Worm (Caenorhabditis elegans) whole organism, L3 larva: Measurements from ENCODE around the gene nhr-168.

ENCODE experiments used
- R02D3.7 ChIP-seq: fragments of 150-350 bp; optimal IDR thresholded peaks from 2 replicates; lab custom pipeline; 2014; ENCODE audit warnings: missing biosample characterization, missing genetic modification characterization
- ZK546.5 ChIP-seq: sonication (generic microtip); optimal IDR thresholded peaks from 2 replicates; lab custom pipeline; 2017; ENCODE audit warnings: missing biosample characterization, missing genetic modification characterization
- aly-2 ChIP-seq: fragments of 150-350 bp; optimal IDR thresholded peaks from 2 replicates; lab custom pipeline; 2014; ENCODE audit warnings: missing biosample characterization, missing genetic modification characterization
- ama-1 ChIP-seq: fragments of 150-350 bp; optimal IDR thresholded peaks from 2 replicates; lab custom pipeline; 2018
- ceh-28 ChIP-seq: fragments of 150-350 bp; optimal IDR thresholded peaks from 2 replicates; lab custom pipeline; 2014; ENCODE audit warnings: missing biosample characterization, missing genetic modification reagents, missing genetic modification characterization
- daf-12 ChIP-seq: fragments of 150-350 bp; optimal IDR thresholded peaks from 2 replicates; lab custom pipeline; 2014; ENCODE audit warnings: missing biosample characterization, missing genetic modification reagents, missing genetic modification characterization
- egl-27 ChIP-seq: sonication (generic microtip); optimal IDR thresholded peaks from 4 replicates; lab custom pipeline; 2017; ENCODE audit warnings: missing biosample characterization, missing genetic modification reagents, missing genetic modification characterization
- egl-5 ChIP-seq: fragments of 150-350 bp; optimal IDR thresholded peaks from 2 replicates; lab custom pipeline; 2017; ENCODE audit warnings: missing biosample characterization, missing genetic modification reagents, missing genetic modification characterization, inconsistent platforms
- elt-1 ChIP-seq: fragments of 150-350 bp; optimal IDR thresholded peaks from 2 replicates; lab custom pipeline; 2014; ENCODE audit warnings: missing biosample characterization, missing genetic modification characterization
- elt-2 ChIP-seq: sonication (generic microtip); optimal IDR thresholded peaks from 2 replicates; lab custom pipeline; 2016; ENCODE audit warnings: missing genetic modification reagents, mild to moderate bottlenecking, missing genetic modification characterization, missing compliant biosample characterization
- elt-3 ChIP-seq, 3 experiments: fragments of 150-350 bp in 1 of 3; sonication (generic microtip) in 2 of 3; optimal IDR thresholded peaks; 2 replicates in 2 of 3; 4 replicates in 1 of 3; lab custom pipeline; 2014 to 2017; ENCODE audit warnings: missing biosample characterization in 3 of 3, missing genetic modification characterization in 3 of 3
- eor-1 ChIP-seq, 2 experiments: fragments of 150-350 bp; optimal IDR thresholded peaks; 2 replicates each; lab custom pipeline; 2014 to 2018; ENCODE audit warnings: missing biosample characterization in 2 of 2, missing genetic modification characterization in 2 of 2
- fkh-10 ChIP-seq: sonication (generic microtip); optimal IDR thresholded peaks from 2 replicates; lab custom pipeline; 2017; ENCODE audit warnings: missing biosample characterization, missing genetic modification reagents, missing genetic modification characterization
- fos-1 ChIP-seq: fragments of 150-350 bp; optimal IDR thresholded peaks from 2 replicates; lab custom pipeline; 2014; ENCODE audit warnings: missing biosample characterization, missing genetic modification characterization
- hmg-11 ChIP-seq: sonication (generic microtip); optimal IDR thresholded peaks from 2 replicates; lab custom pipeline; 2016; ENCODE audit warnings: missing genetic modification characterization, missing compliant biosample characterization
- jun-1 ChIP-seq: fragments of 150-350 bp; optimal IDR thresholded peaks from 2 replicates; lab custom pipeline; 2014; ENCODE audit warnings: missing biosample characterization, missing genetic modification reagents, missing genetic modification characterization
- lin-39 ChIP-seq: fragments of 150-350 bp; optimal IDR thresholded peaks from 2 replicates; lab custom pipeline; 2018; ENCODE audit warnings: missing biosample characterization, missing genetic modification reagents, missing genetic modification characterization
- lsy-12 ChIP-seq: sonication (generic microtip); optimal IDR thresholded peaks from 2 replicates; lab custom pipeline; 2016; ENCODE audit warnings: mild to moderate bottlenecking, missing genetic modification characterization, missing compliant biosample characterization
- mdl-1 ChIP-seq: fragments of 150-350 bp; optimal IDR thresholded peaks from 2 replicates; lab custom pipeline; 2014; ENCODE audit warnings: missing biosample characterization, missing genetic modification characterization
- mml-1 ChIP-seq: fragments of 150-350 bp; sonication (generic microtip); optimal IDR thresholded peaks from 3 replicates; lab custom pipeline; 2014; ENCODE audit warnings: missing biosample characterization, missing genetic modification characterization
- nfya-1 ChIP-seq: sonication (generic microtip); optimal IDR thresholded peaks from 2 replicates; lab custom pipeline; 2017; ENCODE audit warnings: missing genetic modification characterization, mild to moderate bottlenecking, missing compliant biosample characterization, antibody characterized with exemption, moderate library complexity; ENCODE audit not compliant: insufficient read depth
- nhr-11 ChIP-seq: fragments of 150-350 bp; optimal IDR thresholded peaks from 2 replicates; lab custom pipeline; 2014; ENCODE audit warnings: missing biosample characterization, missing genetic modification characterization
- nhr-23 ChIP-seq: fragments of 150-350 bp; optimal IDR thresholded peaks from 2 replicates; lab custom pipeline; 2014; ENCODE audit warnings: missing biosample characterization, missing genetic modification reagents, missing genetic modification characterization
- nhr-237 ChIP-seq: fragments of 150-350 bp; optimal IDR thresholded peaks from 2 replicates; lab custom pipeline; 2014; ENCODE audit warnings: missing biosample characterization, missing genetic modification characterization
- nhr-25 ChIP-seq: sonication (generic microtip); optimal IDR thresholded peaks from 2 replicates; lab custom pipeline; 2017; ENCODE audit warnings: missing biosample characterization, missing genetic modification characterization
- nhr-28 ChIP-seq: fragments of 150-350 bp; optimal IDR thresholded peaks from 2 replicates; lab custom pipeline; 2014; ENCODE audit warnings: missing biosample characterization, missing genetic modification characterization
- nhr-67 ChIP-seq: fragments of 150-350 bp; optimal IDR thresholded peaks from 2 replicates; lab custom pipeline; 2014; ENCODE audit warnings: missing biosample characterization, missing genetic modification characterization
- pha-4 ChIP-seq: fragments of 150-350 bp; optimal IDR thresholded peaks from 2 replicates; lab custom pipeline; 2014; ENCODE audit warnings: missing biosample characterization, missing genetic modification reagents, missing genetic modification characterization
- pqm-1 ChIP-seq: fragments of 150-350 bp; optimal IDR thresholded peaks from 2 replicates; lab custom pipeline; 2017; ENCODE audit warnings: missing biosample characterization, missing genetic modification characterization, inconsistent platforms
- skn-1 ChIP-seq: fragments of 150-350 bp; optimal IDR thresholded peaks from 2 replicates; lab custom pipeline; 2014; ENCODE audit warnings: missing biosample characterization, missing genetic modification characterization
- tbx-2 ChIP-seq: sonication (generic microtip); optimal IDR thresholded peaks from 2 replicates; lab custom pipeline; 2016; ENCODE audit warnings: mild to moderate bottlenecking, missing genetic modification characterization, missing compliant biosample characterization
- unc-39 ChIP-seq: sonication (generic microtip); optimal IDR thresholded peaks from 4 replicates; lab custom pipeline; 2017; ENCODE audit warnings: missing biosample characterization, missing genetic modification characterization
- unc-62 ChIP-seq: fragments of 150-350 bp; sonication (generic microtip); optimal IDR thresholded peaks from 4 replicates; lab custom pipeline; 2014; ENCODE audit warnings: missing biosample characterization, missing genetic modification reagents, missing genetic modification characterization
- zag-1 ChIP-seq: fragments of 150-350 bp; optimal IDR thresholded peaks from 2 replicates; lab custom pipeline; 2014; ENCODE audit warnings: missing biosample characterization, missing genetic modification characterization
- ztf-11 ChIP-seq: fragments of 150-350 bp; optimal IDR thresholded peaks from 2 replicates; lab custom pipeline; 2014; ENCODE audit warnings: missing biosample characterization, missing genetic modification characterization
- ztf-4 ChIP-seq: fragments of 150-350 bp; optimal IDR thresholded peaks from 2 replicates; lab custom pipeline; 2014; ENCODE audit warnings: missing biosample characterization, missing genetic modification characterization

nhr-168 gene

DNA sequence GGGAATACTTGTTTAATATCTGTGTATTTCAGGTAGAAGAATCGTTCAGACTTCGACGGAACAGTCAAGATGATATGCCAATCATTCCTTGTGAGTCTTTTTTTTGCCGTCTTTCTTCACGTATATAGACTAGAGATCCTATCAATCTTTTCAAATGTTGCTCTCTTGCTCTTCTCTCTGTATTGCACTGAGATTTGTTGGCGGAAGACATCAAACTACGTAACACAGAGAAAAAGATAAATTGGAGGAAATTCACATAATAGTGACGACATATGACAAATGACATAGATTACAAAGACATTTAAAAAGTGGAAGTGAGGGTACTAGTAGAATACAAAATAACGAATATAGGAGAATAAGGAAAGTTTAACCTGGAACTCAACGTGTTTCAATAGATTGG lies 18.1 kb upstream of the nhr-168 start:
- TF ChIP-seq ztf-11 (tag; lab: Kevin White, UChicago) (no peak), jun-1 (tag; lab: Kevin White, UChicago) (no peak), R02D3.7 (no peak), nhr-25 (no peak), pha-4 (no peak), nhr-67 (tag; lab: Kevin White, UChicago) (no peak), unc-62 (GFP tag; lab: Kevin White, UChicago) (peak; percentile 87), nhr-11 (tag; lab: Kevin White, UChicago) (no peak), egl-5 (tag; lab: Kevin White, UChicago) (no peak), ama-1 (lab: Kevin White, UChicago) (no peak), elt-3 (tag; optimal IDR thresholded peaks at IDR 0.05; lab: Kevin White, UChicago) (no peak), nfya-1 (tag; lab: Kevin White, UChicago) (peak; percentile 28), egl-27 (tag; lab: Kevin White, UChicago) (no peak), pqm-1 (no peak), skn-1 (tag; lab: Kevin White, UChicago) (no peak), hmg-11 (tag; lab: Kevin White, UChicago) (no peak), elt-2 (tag; lab: Kevin White, UChicago) (no peak), nhr-237 (tag; lab: Kevin White, UChicago) (no peak), zag-1 (tag; lab: Kevin White, UChicago) (no peak), ztf-4 (tag; lab: Kevin White, UChicago) (no peak), lin-39 (tag; lab: Kevin White, UChicago) (peak; percentile 45), mml-1 (tag; lab: Kevin White, UChicago) (no peak), nhr-23 (tag; lab: Kevin White, UChicago) (no peak), tbx-2 (no peak), elt-1 (peak; percentile 77), fkh-10 (no peak), eor-1 (tag; optimal IDR thresholded peaks at IDR 0.05; lab: Kevin White, UChicago) (no peak), fos-1 (no peak), unc-39 (no peak)
- TF ChIP-seq, all 47 proteins: peak for 4

DNA sequence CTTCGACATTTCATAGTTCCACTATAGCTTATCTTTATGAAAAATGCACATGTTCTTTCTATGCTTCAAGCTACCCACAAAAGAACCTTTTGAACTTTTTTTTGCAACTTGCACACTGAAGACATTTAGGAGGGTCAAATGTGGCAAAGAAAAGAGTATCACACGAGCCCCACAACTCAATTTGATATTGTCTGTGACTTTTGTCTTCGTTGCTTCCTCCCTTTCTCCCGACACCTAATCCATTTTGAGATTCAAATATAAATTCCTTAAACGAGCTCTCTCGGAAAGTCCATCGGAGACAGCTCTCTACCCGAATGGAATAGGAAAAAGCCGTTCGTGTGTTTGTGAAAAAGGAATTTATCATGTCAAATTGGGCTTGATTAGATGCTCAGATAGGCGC lies 16.6 kb upstream of the nhr-168 start:
- TF ChIP-seq elt-1 (no peak), fkh-10 (peak; percentile 80)
- TF ChIP-seq, all 47 proteins: peak for 1

DNA sequence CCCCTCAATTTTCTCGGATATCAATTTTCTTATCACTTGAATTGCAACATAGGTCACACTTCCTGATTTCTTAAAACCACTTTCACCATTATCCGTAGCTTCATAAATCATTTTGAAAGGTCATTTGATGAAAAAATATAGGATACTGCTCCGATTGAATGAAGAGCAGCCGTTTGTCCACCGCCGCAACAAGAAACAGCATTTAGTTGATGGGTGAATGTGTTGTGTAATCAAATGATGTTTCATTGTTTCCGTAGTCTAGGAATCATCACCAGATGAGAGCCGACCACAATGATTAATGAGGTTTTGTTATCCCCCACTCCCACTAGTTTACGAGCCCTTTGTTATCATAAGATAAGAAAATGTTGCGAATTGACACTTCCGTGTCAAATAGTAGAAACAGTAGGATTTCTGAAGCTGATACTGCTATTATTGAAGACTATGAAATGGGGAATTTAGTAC lies 12.2 kb upstream of the nhr-168 start, which contains the start of gene twk-43:
TSS of gene twk-43 (plus strand) at position 412 of the 462 bp plus-strand sequence.
- TF ChIP-seq elt-2 (tag; lab: Kevin White, UChicago), result no peak
- peak; percentile 68 for TF ChIP-seq egl-5 (tag; lab: Kevin White, UChicago)
- TF ChIP-seq, all 47 proteins: peak for 1

DNA sequence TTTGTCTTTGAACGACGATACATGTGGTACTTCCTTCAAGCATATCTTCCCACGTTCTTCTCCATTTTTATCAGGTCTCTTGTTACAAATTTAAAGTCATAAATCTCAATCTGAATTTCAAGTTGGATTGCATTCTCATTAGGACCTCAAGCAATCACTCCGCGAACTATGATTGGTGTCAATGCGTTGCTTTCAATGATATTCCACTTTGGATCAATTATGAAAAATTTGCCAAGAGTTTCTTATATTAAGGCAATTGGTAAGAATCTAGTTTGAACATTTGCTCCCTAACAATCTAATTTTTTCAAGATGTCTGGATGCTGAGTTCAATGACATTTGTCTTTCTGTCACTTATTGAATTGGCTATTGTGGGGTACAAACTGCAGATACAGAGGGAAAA lies 8.6 kb upstream of the nhr-168 start:
- no peak for TF ChIP-seq aly-2 (tag; lab: Kevin White, UChicago)
- TF ChIP-seq daf-12, result no peak
- no peak for TF ChIP-seq mdl-1 (tag; lab: Kevin White, UChicago)
- TF ChIP-seq ceh-28 (tag; lab: Kevin White, UChicago), result no peak
- TF ChIP-seq lsy-12 (tag; lab: Kevin White, UChicago), result no peak
- no peak for TF ChIP-seq fkh-10
- no peak for TF ChIP-seq nhr-25
- no peak for TF ChIP-seq unc-39
- TF ChIP-seq nhr-237 (tag; lab: Kevin White, UChicago), result no peak
- no peak for TF ChIP-seq R02D3.7
- no peak for TF ChIP-seq mml-1 (tag; lab: Kevin White, UChicago)
- TF ChIP-seq elt-2 (tag; lab: Kevin White, UChicago), result no peak
- TF ChIP-seq nfya-1 (tag; lab: Kevin White, UChicago), result no peak
- TF ChIP-seq ztf-11 (tag; lab: Kevin White, UChicago), result no peak
- TF ChIP-seq elt-1, result no peak
- TF ChIP-seq unc-62 (GFP tag; lab: Kevin White, UChicago), result no peak
- no peak for TF ChIP-seq ZK546.5
- no peak for TF ChIP-seq nhr-28
